Fruit fly (Drosophila melanogaster) ovary, adult (tissue): ENCODE data around the gene shps.

Experiments
- CG17801 ChIP-seq: fragments of 200-800 bp; optimal IDR thresholded peaks from 2 replicates; lab custom pipeline; 2019; ENCODE audit warnings: missing biosample characterization, mild to moderate bottlenecking, missing genetic modification characterization, moderate library complexity; ENCODE audit not compliant: partially characterized antibody

The shps gene

dm6 chr3R:24282567-24283324 lies 3.4 kb downstream of the shps start:
- TF ChIP-seq CG17801: no peak

- no peak for TF ChIP-seq CG17801
Measured at dm6 chr3R:24283582-24284085, 4.3 kb downstream of the shps start, which contains the start of gene CG6356. Gene CG6356, plus strand, starts transcription at chr3R:24283955.

dm6 chr3R:24284164-24284563 lies 4.8 kb downstream of the shps start:
- TF ChIP-seq CG17801: no peak

- no peak for TF ChIP-seq CG17801
Measured at dm6 chr3R:24285423-24285822, 6.1 kb downstream of the shps start.

DNA sequence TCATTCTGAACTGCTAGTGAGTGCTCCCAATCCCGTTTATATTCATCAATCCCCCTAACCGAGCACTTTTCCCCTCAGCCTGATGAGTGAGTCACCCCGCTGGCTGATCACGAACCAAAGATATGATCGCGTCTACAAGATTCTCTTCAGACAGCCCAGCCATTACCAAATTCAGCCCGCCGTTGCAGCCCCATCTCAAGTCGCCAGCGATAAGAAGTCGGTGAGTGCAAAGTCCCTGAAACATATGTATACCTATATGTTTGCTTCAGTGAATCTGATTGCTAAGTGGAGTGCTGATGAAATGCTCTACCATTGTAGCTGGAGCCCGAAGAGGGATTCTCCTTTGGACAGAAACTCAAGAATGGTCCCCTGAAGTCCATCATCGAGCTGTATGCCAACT lies 7.8 kb downstream of the shps start:
- TF ChIP-seq CG17801: no peak

- peak; percentile 73 for TF ChIP-seq CG17801
Measured at dm6 chr3R:24289768-24290349, 10.5 kb downstream of the shps start, which contains the start of the genes CG34290 and Uck. Gene CG34290, minus strand, starts transcription at chr3R:24289818. Gene Uck, plus strand, starts transcription at chr3R:24290172.

DNA sequence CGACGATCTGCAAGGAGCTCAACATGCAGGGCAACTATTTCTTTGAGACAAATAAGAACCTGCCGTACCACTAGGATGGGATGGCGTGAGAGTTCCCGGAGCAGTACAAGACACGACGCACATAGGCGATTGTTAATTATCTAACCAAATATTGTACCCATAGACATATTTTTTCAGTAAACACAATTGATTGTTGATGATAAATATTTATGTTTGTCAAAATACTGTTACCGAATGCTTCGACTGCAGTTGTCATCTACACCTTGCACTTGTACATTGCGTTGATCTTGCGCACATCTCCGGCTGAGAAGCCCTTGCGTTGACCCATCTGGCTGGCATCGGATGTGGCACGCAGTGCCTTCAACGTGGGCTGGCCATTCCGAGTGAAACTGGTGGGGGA lies 13.8 kb downstream of the shps start:
- no peak for TF ChIP-seq CG17801

DNA sequence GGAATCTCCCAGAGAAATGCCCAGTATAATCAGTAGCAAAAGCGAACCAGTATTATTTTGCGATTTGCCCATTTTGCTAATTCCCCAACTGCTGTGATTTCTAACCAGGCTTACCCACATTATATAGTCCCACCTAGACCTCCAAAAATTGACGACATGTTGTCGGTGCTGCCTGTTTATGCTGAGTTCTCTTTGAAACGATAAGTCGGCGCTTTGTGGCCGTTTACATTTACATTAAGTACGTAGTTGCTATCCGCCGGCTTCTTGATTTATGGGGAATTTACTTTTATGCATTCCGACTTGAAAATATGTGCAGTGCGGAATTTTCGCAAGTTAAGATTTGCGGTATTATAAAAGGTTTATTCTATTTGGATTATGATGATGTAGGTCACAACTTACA lies 14.9 kb downstream of the shps start, which contains the start of gene CG5715:
TSS of gene CG5715 (minus strand) at position 101 of the 400 bp plus-strand sequence.
- no peak for TF ChIP-seq CG17801

DNA sequence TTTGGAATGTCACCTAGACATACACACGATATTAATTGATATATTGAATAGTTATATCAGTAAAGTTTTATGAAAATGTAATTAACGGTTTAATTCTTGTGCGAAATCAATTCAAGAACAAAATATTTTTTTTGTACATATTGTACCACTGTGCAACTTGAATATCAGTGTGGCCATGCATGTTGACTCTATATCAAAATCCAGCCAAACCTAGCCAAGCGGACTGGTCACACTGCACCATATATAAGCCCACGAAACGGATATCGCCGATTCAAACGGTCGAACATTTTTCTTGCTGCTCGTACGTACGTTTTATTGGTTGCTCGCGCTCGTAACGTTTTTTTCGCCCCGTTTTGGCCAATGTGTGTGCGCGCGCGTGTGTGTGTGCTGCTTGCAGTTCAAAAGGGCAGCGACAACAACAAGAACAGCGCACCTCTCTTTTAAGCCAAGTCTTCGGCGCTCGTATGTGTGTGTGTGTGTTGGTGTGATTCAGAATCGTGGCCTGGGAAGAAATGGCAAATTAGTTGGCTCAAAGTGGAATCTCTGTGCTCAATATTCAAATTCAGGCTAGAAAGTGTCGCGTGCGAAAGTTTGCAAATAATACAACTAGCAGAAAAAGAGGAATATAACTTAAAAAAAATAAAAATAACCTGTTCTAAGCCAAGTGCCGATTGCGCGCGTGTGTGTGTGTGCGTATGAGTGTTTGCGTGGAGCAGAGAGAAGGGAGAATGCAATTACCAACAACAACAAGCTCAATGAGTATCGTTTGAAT lies 15.6 kb downstream of the shps start, which contains the start of gene crb:
TSS of gene crb (plus strand) at position 295 of the 772 bp plus-strand sequence.
- TF ChIP-seq CG17801: peak; percentile 76

dm6 chr3R:24295556-24296465 lies 16.4 kb downstream of the shps start:
- peak; percentile 95 for TF ChIP-seq CG17801

DNA sequence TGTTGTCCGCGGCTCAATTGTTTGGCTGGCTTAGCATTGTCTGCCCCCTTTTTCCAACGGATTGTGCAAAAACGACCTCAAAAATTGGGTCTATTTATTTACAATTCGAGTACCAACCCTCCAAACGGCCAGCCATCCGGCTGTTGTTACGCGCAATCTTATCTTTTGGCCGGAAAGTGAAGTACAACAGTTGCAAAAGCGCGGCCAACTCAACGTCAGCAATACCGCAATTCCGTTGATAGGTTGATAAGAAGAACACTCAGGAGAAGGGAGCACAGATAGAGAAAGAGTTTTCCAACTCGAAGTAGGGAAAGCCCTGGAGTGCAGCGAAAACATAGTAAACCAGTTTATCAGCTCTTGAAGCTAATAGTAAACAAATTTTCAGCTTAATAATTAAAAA lies 17.5 kb downstream of the shps start:
- no peak for TF ChIP-seq CG17801

DNA sequence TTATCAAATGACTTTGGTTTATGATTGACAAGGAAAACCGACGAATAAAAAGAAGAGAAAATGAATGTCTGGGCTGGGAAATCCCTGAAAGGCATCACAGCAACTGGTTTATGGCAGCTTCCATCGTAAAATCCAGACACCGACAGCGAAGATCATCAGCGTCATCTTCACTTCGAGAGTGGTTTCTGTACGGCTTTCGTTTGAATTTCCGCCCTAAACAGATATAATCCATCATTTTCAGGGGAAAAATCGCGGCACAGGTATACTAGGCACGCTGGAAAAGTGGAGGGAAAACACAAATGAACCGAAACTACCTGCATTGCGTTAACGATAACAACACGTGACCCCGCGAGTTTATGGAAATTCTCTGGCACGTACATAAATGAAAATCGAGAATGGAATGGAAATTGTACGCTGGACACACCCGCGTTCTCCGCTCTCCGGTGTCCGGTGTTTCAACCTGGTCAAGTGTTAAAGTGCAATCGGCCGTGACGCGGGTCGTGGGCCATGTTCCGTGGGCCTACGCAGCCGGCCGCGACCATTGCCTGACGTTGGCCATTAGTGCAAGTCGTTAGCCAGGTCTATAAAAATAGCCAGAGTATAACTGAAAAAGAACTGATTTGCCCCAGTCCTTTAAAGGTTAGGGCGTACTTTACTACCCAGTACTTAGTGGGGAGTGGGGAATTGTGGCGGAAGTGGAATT lies 18.2 kb downstream of the shps start:
- TF ChIP-seq CG17801: no peak

- TF ChIP-seq CG17801: no peak
Measured at dm6 chr3R:24298534-24298936, 19.2 kb downstream of the shps start.

- no peak for TF ChIP-seq CG17801
Measured at dm6 chr3R:24299148-24299547, 19.8 kb downstream of the shps start.

- peak; percentile 52 for TF ChIP-seq CG17801
Measured at dm6 chr3R:24301520-24301919, 22.1 kb downstream of the shps start.
